Worm (Caenorhabditis elegans): Measurements from ENCODE around the gene ZK1290.11.

Gene ZK1290.11

ce11 chrII:7558864-7559263 lies 2.5 kb downstream of the ZK1290.11 start:
- no peak for TF ChIP-seq unc-62 (GFP tag; optimal IDR thresholded peaks at IDR 0.05)

- no peak for TF ChIP-seq unc-62 (GFP tag; optimal IDR thresholded peaks at IDR 0.05)
These were observed 3.4 kb downstream of the ZK1290.11 start for ce11 chrII:7557981-7558380.

ce11 chrII:7555454-7555853 lies 5.9 kb downstream of the ZK1290.11 start, which contains the start of gene ZK1290.14:
TSS of gene ZK1290.14 (minus strand) at chrII:7555592.
- TF ChIP-seq unc-62 (GFP tag; optimal IDR thresholded peaks at IDR 0.05) = no peak

ce11 chrII:7554716-7555247 lies 6.6 kb downstream of the ZK1290.11 start:
- no peak for TF ChIP-seq unc-62 (GFP tag; optimal IDR thresholded peaks at IDR 0.05)

- TF ChIP-seq unc-62 (GFP tag; optimal IDR thresholded peaks at IDR 0.05) = no peak
These were observed 7.6 kb downstream of the ZK1290.11 start, which contains the start of gene ZK1290.10 for ce11 chrII:7553806-7554205. TSS of gene ZK1290.10 (minus strand) at chrII:7553906.

- TF ChIP-seq unc-62 (GFP tag; optimal IDR thresholded peaks at IDR 0.05) = no peak
These were observed 12.4 kb downstream of the ZK1290.11 start, which contains the start of gene tph-1 for ce11 chrII:7549035-7549434. TSS of gene tph-1 (plus strand) at chrII:7549335.

ce11 chrII:7548044-7548443 lies 13.3 kb downstream of the ZK1290.11 start, which contains the start of gene fbxa-224:
TSS of gene fbxa-224 (minus strand) at chrII:7548144.
- no peak for TF ChIP-seq unc-62 (GFP tag; optimal IDR thresholded peaks at IDR 0.05)

ce11 chrII:7547269-7547668 lies 14.1 kb downstream of the ZK1290.11 start:
- no peak for TF ChIP-seq unc-62 (GFP tag; optimal IDR thresholded peaks at IDR 0.05)

ce11 chrII:7545364-7545763 lies 16.0 kb downstream of the ZK1290.11 start:
- no peak for TF ChIP-seq unc-62 (GFP tag; optimal IDR thresholded peaks at IDR 0.05)

- TF ChIP-seq unc-62 (GFP tag; optimal IDR thresholded peaks at IDR 0.05) = no peak
These were observed 16.6 kb downstream of the ZK1290.11 start for ce11 chrII:7544782-7545181.

- TF ChIP-seq unc-62 (GFP tag; optimal IDR thresholded peaks at IDR 0.05) = no peak
These were observed 17.6 kb downstream of the ZK1290.11 start, which contains the start of gene rol-8 for ce11 chrII:7543808-7544207. TSS of gene rol-8 (plus strand) at chrII:7544108.

- TF ChIP-seq unc-62 (GFP tag; optimal IDR thresholded peaks at IDR 0.05) = no peak
These were observed 18.4 kb downstream of the ZK1290.11 start for ce11 chrII:7542952-7543351.

- TF ChIP-seq unc-62 (GFP tag; optimal IDR thresholded peaks at IDR 0.05) = no peak
These were observed 23.7 kb downstream of the ZK1290.11 start, which contains the start of gene nfi-1 for ce11 chrII:7537603-7538230. TSS of gene nfi-1 (plus strand) at chrII:7538180.

ce11 chrII:7534934-7535333 lies 26.5 kb downstream of the ZK1290.11 start, which contains the start of gene ZK1290.13:
TSS of gene ZK1290.13 (plus strand) at chrII:7535006.
- no peak for TF ChIP-seq unc-62 (GFP tag; optimal IDR thresholded peaks at IDR 0.05)

- TF ChIP-seq unc-62 (GFP tag; optimal IDR thresholded peaks at IDR 0.05) = no peak
These were observed 27.0 kb downstream of the ZK1290.11 start, which contains the start of gene wrt-10 for ce11 chrII:7534369-7534768. TSS of gene wrt-10 (minus strand) at chrII:7534563.

- no peak for TF ChIP-seq unc-62 (GFP tag; optimal IDR thresholded peaks at IDR 0.05)
These were observed 29.9 kb downstream of the ZK1290.11 start for ce11 chrII:7531478-7531877.

ce11 chrII:7530944-7531343 lies 30.4 kb downstream of the ZK1290.11 start, which contains the start of gene wrt-1:
TSS of gene wrt-1 (plus strand) at chrII:7530996.
- TF ChIP-seq unc-62 (GFP tag; optimal IDR thresholded peaks at IDR 0.05) = no peak
